Worm (Caenorhabditis elegans): ENCODE data around the gene R07E3.1.
A peak's percentile ranks its signal among the peaks of the same experiment; 100 is the strongest.

Gene R07E3.1

ce11 chrX:10332035-10332614 lies 8.8 kb downstream of the R07E3.1 start (continued):
- TF ChIP-seq efl-3 (GFP tag; optimal IDR thresholded peaks at IDR 0.05) (no peak), ceh-88 (GFP tag; IDR thresholded peaks at IDR 0.05) (no peak), hlh-17 (GFP tag; optimal IDR thresholded peaks at IDR 0.05; ENCODE audit: borderline replicate concordance) (no peak), nhr-85 (tag) (peak; percentile 89), ztf-11 (tag; optimal IDR thresholded peaks at IDR 0.05) (no peak)

ce11 chrX:10327323-10328022 lies 13.5 kb downstream of the R07E3.1 start, which contains the start of gene acl-5:
acl-5 (minus strand) TSS chrX:10327456.
- TF ChIP-seq nhr-71 (tag; optimal IDR thresholded peaks at IDR 0.05) (peak; percentile 17), ceh-88 (GFP tag; IDR thresholded peaks at IDR 0.05) (no peak), elt-3 (tag; optimal IDR thresholded peaks at IDR 0.05) (peak in 2 of 6 experiments; percentile 1 to 76), alr-1 (tag; optimal IDR thresholded peaks at IDR 0.05; ENCODE audit: borderline replicate concordance) (no peak), fos-1 (tag; optimal IDR thresholded peaks at IDR 0.05) (no peak), C16A3.4 (tag; optimal IDR thresholded peaks at IDR 0.05) (no peak), elt-2 (tag; optimal IDR thresholded peaks at IDR 0.05) (peak; percentile 33), nhr-20 (tag; optimal IDR thresholded peaks at IDR 0.05) (peak; percentile 10), jun-1 (tag; optimal IDR thresholded peaks at IDR 0.05) (no peak), lin-15B (tag; optimal IDR thresholded peaks at IDR 0.05) (no peak), efl-1 (optimal IDR thresholded peaks at IDR 0.05) (no peak), efl-1 (GFP tag; optimal IDR thresholded peaks at IDR 0.05 in 1 of 2) (peak in 1 of 2 experiments; percentile 70), hlh-4 (tag; optimal IDR thresholded peaks at IDR 0.05) (no peak), nhr-85 (tag) (peak; percentile 59), blmp-1 (tag; optimal IDR thresholded peaks at IDR 0.05) (peak; percentile 84), snu-23 (GFP tag; optimal IDR thresholded peaks at IDR 0.05) (peak; percentile 9), mdl-1 (tag; optimal IDR thresholded peaks at IDR 0.05) (no peak), nhr-19 (GFP tag; conservative IDR thresholded peaks at IDR 0.05) (0 out of 2 replicates have a peak, but pooled peaks have one; percentile 15)

- TF ChIP-seq pqm-1 (tag; optimal IDR thresholded peaks at IDR 0.05) (no peak), sox-4 (tag; optimal IDR thresholded peaks at IDR 0.05) (no peak), ets-5 (GFP tag; IDR thresholded peaks at IDR 0.05) (no peak), C04F5.9 (tag; optimal IDR thresholded peaks at IDR 0.05) (no peak), ztf-4 (tag; optimal IDR thresholded peaks at IDR 0.05) (no peak), tbx-2 (tag; optimal IDR thresholded peaks at IDR 0.05) (no peak), unc-30 (tag; optimal IDR thresholded peaks at IDR 0.05) (no peak), nhr-28 (tag; optimal IDR thresholded peaks at IDR 0.05) (no peak), nhr-20 (tag; optimal IDR thresholded peaks at IDR 0.05) (no peak)
Measured at ce11 chrX:10321401-10321800, 19.6 kb downstream of the R07E3.1 start.

ce11 chrX:10319653-10320052 lies 21.3 kb downstream of the R07E3.1 start:
- TF ChIP-seq snpc-4 (tag; optimal IDR thresholded peaks at IDR 0.05) (no peak), blmp-1 (tag; optimal IDR thresholded peaks at IDR 0.05) (peak; percentile 66), C34B4.2 (tag; optimal IDR thresholded peaks at IDR 0.05) (no peak)

ce11 chrX:10318437-10318836 lies 22.5 kb downstream of the R07E3.1 start:
- TF ChIP-seq fkh-8 (tag; optimal IDR thresholded peaks at IDR 0.05) (no peak), pax-3 (tag; optimal IDR thresholded peaks at IDR 0.05) (no peak), blmp-1 (tag; optimal IDR thresholded peaks at IDR 0.05) (peak; percentile 76)
